Fruit fly (Drosophila melanogaster): Measurements from ENCODE around the gene lilli.

DNA sequence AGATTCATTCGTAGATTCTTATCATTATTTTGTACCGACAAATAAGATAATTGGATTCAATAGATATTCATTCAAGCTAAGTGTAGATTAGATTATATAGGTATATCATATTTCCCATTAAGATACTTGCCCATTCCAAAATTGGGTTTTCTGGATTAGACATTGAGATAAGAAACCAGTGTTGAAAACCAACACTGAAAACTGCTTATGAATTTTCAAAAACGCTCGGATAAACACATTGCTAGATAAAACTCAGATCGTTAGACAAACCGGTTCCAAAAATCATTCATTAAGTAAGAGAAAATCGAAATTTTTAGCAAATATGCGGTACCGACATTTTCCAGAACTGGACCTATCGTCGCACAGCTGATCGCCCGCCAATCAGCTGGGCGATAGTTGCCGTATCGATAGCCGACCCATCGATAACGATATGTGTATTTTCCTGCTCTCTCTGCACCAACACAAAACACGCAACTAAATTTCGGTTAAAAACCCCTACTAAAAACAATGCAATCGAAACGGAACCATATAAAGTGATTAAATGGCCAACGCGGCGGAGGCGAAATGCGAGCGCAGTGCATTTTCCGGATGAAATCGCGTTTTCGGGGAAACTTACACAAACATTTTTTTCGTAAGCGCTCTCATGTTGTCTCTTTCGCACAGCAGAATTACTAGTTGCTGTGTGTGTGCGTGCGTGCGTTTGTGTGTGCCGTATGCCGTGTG is at the start of gene lilli, which contains the start of gene NTPase:
- TF ChIP-seq Myc (optimal IDR thresholded peaks at IDR 0.05) (no peak), h (optimal IDR thresholded peaks at IDR 0.05) (no peak), psq (optimal IDR thresholded peaks at IDR 0.05) (no peak), ttk (optimal IDR thresholded peaks at IDR 0.05) (no peak), insv (optimal IDR thresholded peaks at IDR 0.05) (no peak), Sin3A (optimal IDR thresholded peaks at IDR 0.05) (no peak)

Data from Kc167 (cell line).